Fruit fly (Drosophila melanogaster) whole organism, embryonic: Measurements from ENCODE around the gene CG6790.
A peak's percentile ranks its signal among the peaks of the same experiment; 100 is the strongest.

Experiments
- Atf6 ChIP-seq: fragments of 200-800 bp; sonication (Bioruptor generic); IDR thresholded peaks from 2 replicates; pipeline ENCODE4 v1.3.6; 2022; ENCODE audit warnings: missing biosample characterization, missing genetic modification characterization
- Awh ChIP-seq: fragments of 200-800 bp; sonication (Bioruptor generic); IDR thresholded peaks from 2 replicates; pipeline ENCODE4, ENCODE4 v1.3.6; 2022; ENCODE audit warnings: missing biosample characterization, missing genetic modification characterization
- CG10274 ChIP-seq: fragments of 200-800 bp; sonication (Bioruptor generic); optimal IDR thresholded peaks from 3 replicates; lab custom pipeline; 2017; ENCODE audit warnings: missing biosample characterization, mild to moderate bottlenecking, missing genetic modification characterization
- CG10431 ChIP-seq: fragments of 200-800 bp; sonication (Bioruptor generic); optimal IDR thresholded peaks from 3 replicates; lab custom pipeline; 2018; ENCODE audit warnings: missing biosample characterization, mild to moderate bottlenecking, missing genetic modification characterization
- CG11456 ChIP-seq: fragments of 200-800 bp; sonication (Bioruptor generic); IDR thresholded peaks from 3 replicates; pipeline ENCODE4 v1.3.6; 2022; ENCODE audit warnings: missing biosample characterization, missing genetic modification characterization
- CG12155 ChIP-seq: fragments of 200-800 bp; sonication (Bioruptor generic); optimal IDR thresholded peaks from 3 replicates; lab custom pipeline; 2016; ENCODE audit warnings: missing biosample characterization, missing genetic modification characterization
- CG13424 ChIP-seq: fragments of 200-800 bp; sonication (Bioruptor generic); optimal IDR thresholded peaks from 2 replicates; lab custom pipeline; 2019; ENCODE audit warnings: missing biosample characterization, mild to moderate bottlenecking, missing genetic modification characterization, moderate library complexity
- CG13775 ChIP-seq: fragments of 200-800 bp; sonication (Bioruptor generic); optimal IDR thresholded peaks from 3 replicates; lab custom pipeline; 2017; ENCODE audit warnings: missing biosample characterization, mild to moderate bottlenecking, missing genetic modification characterization
- CG14050 ChIP-seq: fragments of 200-800 bp; sonication (Bioruptor generic); IDR thresholded peaks from 3 replicates; pipeline ENCODE4 v1.3.6; 2022; ENCODE audit warnings: missing biosample characterization, missing genetic modification characterization
- CG1603 ChIP-seq: fragments of 200-800 bp; sonication (Bioruptor generic); optimal IDR thresholded peaks from 2 replicates; lab custom pipeline; 2019; ENCODE audit warnings: missing biosample characterization, mild to moderate bottlenecking, missing genetic modification characterization, moderate library complexity
- CG1647 ChIP-seq: fragments of 200-800 bp; sonication (Bioruptor generic); optimal IDR thresholded peaks from 3 replicates; lab custom pipeline; 2016; ENCODE audit warnings: missing biosample characterization, missing genetic modification characterization
- CG17359 ChIP-seq: fragments of 200-800 bp; sonication (Bioruptor generic); optimal IDR thresholded peaks from 3 replicates; lab custom pipeline; 2018; ENCODE audit warnings: missing biosample characterization, mild to moderate bottlenecking, missing genetic modification characterization, moderate library complexity
- CG2199 ChIP-seq: fragments of 200-800 bp; sonication (Bioruptor generic); IDR thresholded peaks from 3 replicates; pipeline ENCODE4 v1.3.6; 2022; ENCODE audit warnings: missing biosample characterization, missing genetic modification characterization
- CG2889 ChIP-seq: fragments of 200-800 bp; sonication (Bioruptor generic); IDR thresholded peaks from 3 replicates; pipeline ENCODE4 v1.3.6; 2022; ENCODE audit warnings: missing biosample characterization, missing genetic modification characterization
- CG30020 ChIP-seq: fragments of 200-800 bp; optimal IDR thresholded peaks from 2 replicates; lab custom pipeline; 2019; ENCODE audit warnings: missing biosample characterization, mild to moderate bottlenecking, missing genetic modification characterization, moderate library complexity
- CG3407 ChIP-seq: fragments of 200-800 bp; sonication (Bioruptor generic); optimal IDR thresholded peaks from 2 replicates; lab custom pipeline; 2018; ENCODE audit warnings: missing biosample characterization, mild to moderate bottlenecking, missing genetic modification characterization
- CG34422 ChIP-seq: fragments of 200-800 bp; sonication (Bioruptor generic); IDR thresholded peaks from 3 replicates; pipeline ENCODE4 v1.3.6; 2022; ENCODE audit warnings: missing biosample characterization, missing genetic modification characterization
- CG4617 ChIP-seq: fragments of 200-800 bp; sonication (Bioruptor generic); optimal IDR thresholded peaks from 3 replicates; lab custom pipeline; 2016; ENCODE audit warnings: missing biosample characterization, missing genetic modification characterization, borderline replicate concordance
- CG7271 ChIP-seq: fragments of 200-800 bp; sonication (Bioruptor generic); optimal IDR thresholded peaks from 2 replicates; lab custom pipeline; 2018; ENCODE audit warnings: missing biosample characterization, mild to moderate bottlenecking, missing genetic modification characterization, moderate library complexity
- CG7372 ChIP-seq: fragments of 200-800 bp; sonication (Bioruptor generic); IDR thresholded peaks from 2 replicates; pipeline ENCODE4 v1.3.6; 2022; ENCODE audit warnings: missing biosample characterization, missing genetic modification characterization
- CG7556 ChIP-seq: fragments of 200-800 bp; sonication (Bioruptor generic); optimal IDR thresholded peaks from 2 replicates; lab custom pipeline; 2017; ENCODE audit warnings: missing biosample characterization, mild to moderate bottlenecking, missing genetic modification characterization
- CG7786 ChIP-seq: fragments of 200-800 bp; sonication (Bioruptor generic); optimal IDR thresholded peaks from 2 replicates; lab custom pipeline; 2016; ENCODE audit warnings: missing biosample characterization, missing genetic modification characterization
- CG8388 ChIP-seq: fragments of 200-800 bp; sonication (Bioruptor generic); optimal IDR thresholded peaks from 2 replicates; lab custom pipeline; 2019; ENCODE audit warnings: missing biosample characterization, mild to moderate bottlenecking, missing genetic modification characterization, moderate library complexity
- Dip3 ChIP-seq: fragments of 200-800 bp; sonication (Bioruptor generic); optimal IDR thresholded peaks from 3 replicates; lab custom pipeline; 2016; ENCODE audit warnings: missing biosample characterization, missing genetic modification characterization
- Med ChIP-seq: fragments of 200-800 bp; sonication (Bioruptor generic); peaks from one replicate; lab custom pipeline; 2016; ENCODE audit warnings: missing biosample characterization, missing genetic modification characterization, mild to moderate bottlenecking, inconsistent platforms, moderate library complexity
- Sox100B ChIP-seq: fragments of 200-800 bp; sonication (Bioruptor generic); optimal IDR thresholded peaks from 3 replicates; lab custom pipeline; 2018; ENCODE audit warnings: missing biosample characterization, mild to moderate bottlenecking, missing genetic modification characterization
- Sry-δ ChIP-seq: fragments of 200-800 bp; sonication (Bioruptor generic); optimal IDR thresholded peaks from 2 replicates; lab custom pipeline; 2016; ENCODE audit warnings: missing biosample characterization, missing genetic modification characterization
- Ssrp ChIP-seq: fragments of 200-800 bp; sonication (Bioruptor generic); optimal IDR thresholded peaks from 2 replicates; lab custom pipeline; 2018; ENCODE audit warnings: missing biosample characterization, mild to moderate bottlenecking, missing genetic modification characterization, moderate library complexity
- Tbp ChIP-seq: fragments of >200 bp; optimal IDR thresholded peaks from 2 replicates; lab custom pipeline; 2018; ENCODE audit warnings: missing biosample characterization, missing genetic modification characterization
- aop ChIP-seq: fragments of 200-800 bp; sonication (Bioruptor generic); IDR thresholded peaks from 2 replicates; pipeline ENCODE4 v1.3.6; 2022; ENCODE audit warnings: missing biosample characterization, missing genetic modification characterization
- bowl ChIP-seq: fragments of 200-800 bp; sonication (Bioruptor generic); IDR thresholded peaks from 2 replicates; pipeline ENCODE4 v1.3.6; 2022; ENCODE audit warnings: missing biosample characterization, missing genetic modification characterization
- chinmo ChIP-seq: fragments of 200-800 bp; sonication (Bioruptor generic); IDR thresholded peaks from 4 replicates; pipeline ENCODE4 v1.3.6; 2022; ENCODE audit warnings: missing biosample characterization, missing genetic modification characterization; ENCODE audit not compliant: partially characterized antibody
- chn ChIP-seq: fragments of 200-800 bp; sonication (Bioruptor generic); optimal IDR thresholded peaks from 2 replicates; lab custom pipeline; 2016; ENCODE audit warnings: missing biosample characterization, missing genetic modification characterization
- ci ChIP-seq: fragments of 200-800 bp; sonication (Bioruptor generic); IDR thresholded peaks from 3 replicates; pipeline ENCODE4 v1.3.6; 2022; ENCODE audit warnings: missing biosample characterization, missing genetic modification characterization
- croc ChIP-seq: fragments of 200-800 bp; sonication (Bioruptor generic); conservative IDR thresholded peaks from 3 replicates; pipeline ENCODE4 v1.3.6; 2022; ENCODE audit warnings: missing biosample characterization, missing genetic modification characterization
- danr ChIP-seq: fragments of 200-800 bp; sonication (Bioruptor generic); IDR thresholded peaks from 2 replicates; pipeline ENCODE4 v1.3.6; 2022; ENCODE audit warnings: missing biosample characterization, missing genetic modification characterization
- dmrt99B ChIP-seq: fragments of 200-800 bp; sonication (Bioruptor generic); optimal IDR thresholded peaks from 2 replicates; lab custom pipeline; 2018; ENCODE audit warnings: missing biosample characterization, mild to moderate bottlenecking, missing genetic modification characterization, moderate library complexity
- emc ChIP-seq: fragments of 200-800 bp; sonication (Bioruptor generic); optimal IDR thresholded peaks from 2 replicates; lab custom pipeline; 2016; ENCODE audit warnings: missing biosample characterization, missing genetic modification characterization
- grn ChIP-seq: fragments of 200-800 bp; sonication (Bioruptor generic); optimal IDR thresholded peaks from 3 replicates; lab custom pipeline; 2017; ENCODE audit warnings: missing biosample characterization, missing genetic modification characterization
- mam ChIP-seq: fragments of 200-800 bp; sonication (Bioruptor generic); optimal IDR thresholded peaks from 3 replicates; lab custom pipeline; 2016; ENCODE audit warnings: missing biosample characterization, missing genetic modification characterization
- peb ChIP-seq: fragments of 200-800 bp; sonication (Bioruptor generic); IDR thresholded peaks from 2 replicates; pipeline ENCODE4 v1.3.6; 2022; ENCODE audit warnings: missing biosample characterization, missing genetic modification characterization
- pho ChIP-seq: fragments of 200-800 bp; sonication (Bioruptor generic); optimal IDR thresholded peaks from 2 replicates; lab custom pipeline; 2016; ENCODE audit warnings: missing biosample characterization, missing genetic modification characterization
- salm ChIP-seq: fragments of 200-800 bp; sonication (Bioruptor generic); optimal IDR thresholded peaks from 2 replicates; lab custom pipeline; 2018; ENCODE audit warnings: missing biosample characterization, mild to moderate bottlenecking, missing genetic modification characterization
- sens-2 ChIP-seq: fragments of 200-800 bp; sonication (Bioruptor generic); IDR thresholded peaks from 2 replicates; pipeline ENCODE4 v1.3.6; 2022; ENCODE audit warnings: missing biosample characterization, missing genetic modification characterization
- sima ChIP-seq: fragments of 200-800 bp; sonication (Bioruptor generic); optimal IDR thresholded peaks from 2 replicates; lab custom pipeline; 2016; ENCODE audit warnings: missing biosample characterization, missing genetic modification characterization
- ssp ChIP-seq: fragments of 200-800 bp; sonication (Bioruptor generic); IDR thresholded peaks from 2 replicates; pipeline ENCODE4 v1.3.6; 2022; ENCODE audit warnings: missing biosample characterization, missing genetic modification characterization
- tx ChIP-seq: fragments of 200-800 bp; sonication (Bioruptor generic); optimal IDR thresholded peaks from 2 replicates; lab custom pipeline; 2016; ENCODE audit warnings: missing biosample characterization, missing genetic modification characterization
- vvl ChIP-seq: fragments of 200-800 bp; sonication (Bioruptor generic); IDR thresholded peaks from 2 replicates; pipeline ENCODE4 v1.3.6; 2022; ENCODE audit warnings: missing biosample characterization, missing genetic modification characterization

CG6790 gene

DNA sequence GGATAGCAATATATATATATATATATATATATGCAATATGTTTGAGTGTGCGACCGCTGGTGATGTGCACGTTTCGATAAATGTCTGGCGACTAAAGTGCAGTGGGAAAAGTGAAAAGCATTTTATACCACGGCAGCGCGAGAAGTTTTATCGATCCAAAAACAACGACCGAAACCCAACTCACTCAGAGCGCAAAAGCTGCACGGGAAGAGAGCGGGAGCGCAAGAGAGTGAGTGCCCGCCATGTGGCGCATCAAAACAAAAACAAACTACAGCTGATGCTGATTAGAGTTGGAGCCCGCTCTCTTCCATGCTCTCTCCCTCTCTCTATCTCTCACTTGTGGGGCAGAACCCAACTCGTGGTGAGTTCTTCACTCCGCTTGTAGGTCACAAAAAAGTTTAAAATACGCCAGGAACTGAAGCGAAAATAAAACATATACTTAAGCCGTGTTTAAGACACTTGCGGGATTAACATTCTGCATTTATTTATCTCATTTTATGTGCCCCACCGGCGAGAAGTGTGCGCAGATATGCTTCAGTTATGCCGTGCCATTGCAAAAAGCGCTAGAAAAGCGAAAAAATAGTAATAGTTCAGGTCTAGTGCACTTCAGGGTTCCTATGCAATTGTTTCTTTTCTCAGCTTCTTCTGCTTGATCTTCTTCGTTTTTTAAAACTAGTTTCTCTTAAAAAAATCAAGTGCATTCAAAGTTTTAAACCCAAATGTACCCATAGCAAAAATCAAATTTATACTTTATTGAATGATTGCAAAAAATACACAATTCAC lies 26.3 kb upstream of the CG6790 start (continued):
- TF ChIP-seq Atf6 (GFP tag; lab: Robert Waterston, UW) (no peak), CG3407 (GFP tag; lab: Kevin White, UChicago) (no peak), pho (GFP tag; lab: Kevin White, UChicago) (no peak), danr (GFP tag; lab: Robert Waterston, UW) (no peak), chinmo (GFP tag; lab: Robert Waterston, UW) (peak; percentile 94; the same call in 3 of the 4 replicates), croc (GFP tag; lab: Robert Waterston, UW) (no peak), CG7786 (GFP tag; lab: Kevin White, UChicago) (no peak), CG11456 (no peak), Sox100B (no peak), CG12155 (GFP tag; lab: Kevin White, UChicago) (no peak), chn (GFP tag; lab: Kevin White, UChicago) (no peak), mam (no peak), CG13424 (no peak), aop (no peak), grn (GFP tag; lab: Kevin White, UChicago) (no peak), Ssrp (tag; lab: Kevin White, UChicago) (no peak), CG7271 (tag; lab: Kevin White, UChicago) (no peak), CG14050 (no peak), CG10274 (GFP tag; lab: Kevin White, UChicago) (no peak), CG1603 (tag; lab: Kevin White, UChicago) (no peak), Sry-δ (no peak), CG7556 (GFP tag; lab: Kevin White, UChicago) (no peak), CG10431 (GFP tag; lab: Kevin White, UChicago) (no peak), Dip3 (GFP tag; lab: Kevin White, UChicago) (no peak), sens-2 (GFP tag; lab: Robert Waterston, UW) (peak; percentile 23; the same call in 1 of the 2 replicates), emc (GFP tag; lab: Kevin White, UChicago) (no peak), Awh (GFP tag; lab: Robert Waterston, UW) (0 out of 2 replicates have a peak, but pooled peaks have one; percentile 26), ssp (no peak), CG13775 (GFP tag; lab: Kevin White, UChicago) (no peak), CG2889 (GFP tag; lab: Robert Waterston, UW) (no peak), salm (tag; lab: Kevin White, UChicago) (no peak), CG34422 (GFP tag; lab: Robert Waterston, UW) (no peak), dmrt99B (tag; lab: Kevin White, UChicago) (no peak), tx (GFP tag; lab: Kevin White, UChicago) (no peak), CG17359 (tag; lab: Kevin White, UChicago) (no peak), peb (GFP tag; lab: Robert Waterston, UW) (peak; percentile 20; the same call in 1 of the 2 replicates), sima (GFP tag; lab: Kevin White, UChicago) (no peak), Tbp (GFP tag; lab: Kevin White, UChicago) (no peak), CG1647 (GFP tag; lab: Kevin White, UChicago) (no peak), CG8388 (GFP tag; lab: Kevin White, UChicago) (no peak)

DNA sequence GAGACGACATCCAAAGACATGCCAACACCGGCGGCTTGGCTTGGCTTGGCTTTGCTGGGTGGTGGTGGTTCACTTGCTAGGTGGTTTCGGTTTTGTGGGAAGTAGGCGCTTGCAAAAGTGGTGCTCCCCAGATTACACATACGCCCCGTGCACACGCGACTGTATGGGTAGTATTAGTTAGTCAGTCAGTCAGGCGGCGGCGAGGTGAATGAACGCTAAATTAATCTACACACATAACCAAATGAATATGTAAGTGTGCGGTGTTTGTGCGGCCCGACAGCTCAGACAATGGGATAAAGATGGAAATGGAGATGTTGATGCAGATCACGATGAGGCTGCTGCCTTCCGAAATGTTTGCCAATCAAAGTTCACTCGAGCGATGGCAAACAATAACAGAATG lies 24.6 kb upstream of the CG6790 start:
- TF ChIP-seq bowl (GFP tag; lab: Robert Waterston, UW) (no peak), CG2199 (GFP tag; lab: Robert Waterston, UW) (no peak), CG7372 (GFP tag; lab: Robert Waterston, UW) (peak; percentile 42; the same call in 1 of the 2 replicates), Med (GFP tag; lab: Kevin White, UChicago) (peak; percentile 34), CG30020 (tag; lab: Kevin White, UChicago) (no peak), vvl (peak; percentile 54), ci (0 out of 3 replicates have a peak, but pooled peaks have one; percentile 29), CG4617 (GFP tag; lab: Kevin White, UChicago) (no peak)
